Fruit fly (Drosophila melanogaster) whole organism, embryonic: ENCODE measurements around the gene CG15741.

Experiments used
- Adf1 ChIP-seq: fragments of 200-800 bp; sonication (Bioruptor generic); IDR thresholded peaks from 2 replicates; pipeline ENCODE4 v1.3.6; 2022; ENCODE audit warnings: missing biosample characterization, missing genetic modification characterization
- CG10274 ChIP-seq: fragments of 200-800 bp; sonication (Bioruptor generic); optimal IDR thresholded peaks from 3 replicates; lab custom pipeline; 2017; ENCODE audit warnings: missing biosample characterization, mild to moderate bottlenecking, missing genetic modification characterization
- CG11085 ChIP-seq: fragments of 200-800 bp; sonication (Bioruptor generic); IDR thresholded peaks from 2 replicates; pipeline ENCODE4 v1.3.6; 2022; ENCODE audit warnings: missing biosample characterization, missing genetic modification characterization
- CG11504 ChIP-seq: fragments of 200-800 bp; sonication (Bioruptor generic); optimal IDR thresholded peaks from 3 replicates; lab custom pipeline; 2019; ENCODE audit warnings: missing biosample characterization, mild to moderate bottlenecking, missing genetic modification characterization, moderate library complexity
- CG12769 ChIP-seq: fragments of 200-800 bp; sonication (Bioruptor generic); optimal IDR thresholded peaks from 2 replicates; lab custom pipeline; 2019; ENCODE audit warnings: missing biosample characterization, mild to moderate bottlenecking, missing genetic modification characterization, moderate library complexity
- CG13624 ChIP-seq: fragments of 200-800 bp; sonication (Bioruptor generic); optimal IDR thresholded peaks from 2 replicates; lab custom pipeline; 2016; ENCODE audit warnings: missing biosample characterization, missing genetic modification characterization
- CG15011 ChIP-seq: fragments of 200-800 bp; sonication (Bioruptor generic); optimal IDR thresholded peaks from 3 replicates; lab custom pipeline; 2018; ENCODE audit warnings: missing biosample characterization, mild to moderate bottlenecking, missing genetic modification characterization
- CG15269 ChIP-seq: fragments of 200-800 bp; sonication (Bioruptor generic); optimal IDR thresholded peaks from 2 replicates; lab custom pipeline; 2018; ENCODE audit warnings: missing biosample characterization, mild to moderate bottlenecking, missing genetic modification characterization, moderate library complexity
- CG15479 ChIP-seq: fragments of 200-800 bp; sonication (Bioruptor generic); optimal IDR thresholded peaks from 3 replicates; lab custom pipeline; 2019; ENCODE audit warnings: missing biosample characterization, mild to moderate bottlenecking, missing genetic modification characterization, moderate library complexity
- CG16815 ChIP-seq: fragments of 200-800 bp; sonication (Bioruptor generic); optimal IDR thresholded peaks from 3 replicates; lab custom pipeline; 2017; ENCODE audit warnings: missing biosample characterization, mild to moderate bottlenecking, missing genetic modification characterization
- CG17328 ChIP-seq: fragments of 200-800 bp; sonication (Bioruptor generic); IDR thresholded peaks from 2 replicates; pipeline ENCODE4 v1.3.6; 2022; ENCODE audit warnings: missing biosample characterization, missing genetic modification characterization
- CG18262 ChIP-seq: fragments of 200-800 bp; optimal IDR thresholded peaks from 3 replicates; lab custom pipeline; 2019; ENCODE audit warnings: missing biosample characterization, mild to moderate bottlenecking, missing genetic modification characterization, moderate library complexity
- CG18599 ChIP-seq: fragments of 200-800 bp; sonication (Bioruptor generic); optimal IDR thresholded peaks from 3 replicates; lab custom pipeline; 2017; ENCODE audit warnings: missing biosample characterization, missing genetic modification characterization, mild to moderate bottlenecking, moderate library complexity, missing genetic modification reagents
- CG2120 ChIP-seq: fragments of 200-800 bp; sonication (Bioruptor generic); optimal IDR thresholded peaks from 3 replicates; lab custom pipeline; 2016; ENCODE audit warnings: missing biosample characterization, missing genetic modification characterization
- CG32772 ChIP-seq: fragments of 200-800 bp; sonication (Bioruptor generic); IDR thresholded peaks from 2 replicates; pipeline ENCODE4 v1.3.6; 2022; ENCODE audit warnings: missing biosample characterization, missing genetic modification characterization
- CG33557 ChIP-seq: fragments of 200-800 bp; sonication (Bioruptor generic); optimal IDR thresholded peaks from 2 replicates; lab custom pipeline; 2019; ENCODE audit warnings: missing biosample characterization, mild to moderate bottlenecking, missing genetic modification characterization, moderate library complexity
- CG3726 ChIP-seq: fragments of 200-800 bp; sonication (Bioruptor generic); IDR thresholded peaks from 3 replicates; pipeline ENCODE4, ENCODE4 v1.3.6; 2022; ENCODE audit warnings: missing biosample characterization, missing genetic modification characterization
- CG6654 ChIP-seq: fragments of 200-800 bp; sonication (Bioruptor generic); optimal IDR thresholded peaks from 2 replicates; lab custom pipeline; 2017; ENCODE audit warnings: missing biosample characterization, mild to moderate bottlenecking, missing genetic modification characterization
- CG6683 ChIP-seq: fragments of 200-800 bp; sonication (Bioruptor generic); optimal IDR thresholded peaks from 2 replicates; lab custom pipeline; 2017; ENCODE audit warnings: missing biosample characterization, mild to moderate bottlenecking, missing genetic modification characterization, missing genetic modification reagents
- CG6689 ChIP-seq: fragments of 200-800 bp; sonication (Bioruptor generic); IDR thresholded peaks from 2 replicates; pipeline ENCODE4 v1.3.6; 2022; ENCODE audit warnings: missing biosample characterization, missing genetic modification characterization
- Deaf1 ChIP-seq: fragments of 200-800 bp; optimal IDR thresholded peaks from 3 replicates; lab custom pipeline; 2019; ENCODE audit warnings: missing biosample characterization, mild to moderate bottlenecking, missing genetic modification characterization, moderate library complexity
- Dip3 ChIP-seq: fragments of 200-800 bp; sonication (Bioruptor generic); optimal IDR thresholded peaks from 3 replicates; lab custom pipeline; 2016; ENCODE audit warnings: missing biosample characterization, missing genetic modification characterization
- Fer2 ChIP-seq: fragments of 200-800 bp; sonication (Bioruptor generic); optimal IDR thresholded peaks from 2 replicates; lab custom pipeline; 2018; ENCODE audit warnings: missing biosample characterization, mild to moderate bottlenecking, missing genetic modification characterization, moderate library complexity
- GATAe ChIP-seq: fragments of 200-800 bp; sonication (Bioruptor generic); conservative IDR thresholded peaks from 2 replicates; pipeline ENCODE4 v1.3.6; 2022; ENCODE audit warnings: missing biosample characterization, missing genetic modification characterization
- HHEX ChIP-seq: fragments of 200-800 bp; sonication (Bioruptor generic); optimal IDR thresholded peaks from 3 replicates; lab custom pipeline; 2017; ENCODE audit warnings: missing biosample characterization, mild to moderate bottlenecking, missing genetic modification characterization, missing genetic modification reagents
- HLH54F ChIP-seq: fragments of 200-800 bp; sonication (Bioruptor generic); optimal IDR thresholded peaks from 3 replicates; lab custom pipeline; 2016; ENCODE audit warnings: missing biosample characterization, missing genetic modification characterization
- Hr3 ChIP-seq: fragments of 200-800 bp; sonication (Bioruptor generic); optimal IDR thresholded peaks from 3 replicates; lab custom pipeline; 2016; ENCODE audit warnings: missing biosample characterization, missing genetic modification characterization
- Hsf ChIP-seq: fragments of 200-800 bp; sonication (Bioruptor generic); optimal IDR thresholded peaks from 3 replicates; lab custom pipeline; 2016; ENCODE audit warnings: missing biosample characterization, missing genetic modification characterization
- Nf-YA ChIP-seq: fragments of 200-800 bp; sonication (Bioruptor generic); IDR thresholded peaks from 2 replicates; pipeline ENCODE4 v1.3.6; 2022; ENCODE audit warnings: missing biosample characterization, missing genetic modification characterization
- Rx ChIP-seq: fragments of 200-800 bp; sonication (Bioruptor generic); IDR thresholded peaks from 2 replicates; pipeline ENCODE4 v1.3.6; 2022; ENCODE audit warnings: missing biosample characterization, missing genetic modification characterization
- Sox100B ChIP-seq: fragments of 200-800 bp; sonication (Bioruptor generic); optimal IDR thresholded peaks from 3 replicates; lab custom pipeline; 2018; ENCODE audit warnings: missing biosample characterization, mild to moderate bottlenecking, missing genetic modification characterization
- ap ChIP-seq: fragments of 200-800 bp; sonication (Bioruptor generic); IDR thresholded peaks from 2 replicates; pipeline ENCODE4 v1.3.6; 2022; ENCODE audit warnings: missing biosample characterization, missing genetic modification characterization
- ato ChIP-seq: fragments of 200-800 bp; sonication (Bioruptor generic); IDR thresholded peaks from 2 replicates; pipeline ENCODE4 v1.3.6; 2022; ENCODE audit warnings: missing biosample characterization, missing genetic modification characterization; ENCODE audit not compliant: partially characterized antibody
- cato ChIP-seq: fragments of 200-800 bp; sonication (Bioruptor generic); optimal IDR thresholded peaks from 2 replicates; lab custom pipeline; 2016; ENCODE audit warnings: missing biosample characterization, missing genetic modification characterization, borderline replicate concordance
- cg ChIP-seq: fragments of 200-800 bp; sonication (Bioruptor generic); optimal IDR thresholded peaks from 3 replicates; lab custom pipeline; 2019; ENCODE audit warnings: missing biosample characterization, mild to moderate bottlenecking, missing genetic modification characterization, moderate library complexity
- chn ChIP-seq: fragments of 200-800 bp; sonication (Bioruptor generic); optimal IDR thresholded peaks from 2 replicates; lab custom pipeline; 2016; ENCODE audit warnings: missing biosample characterization, missing genetic modification characterization
- crol ChIP-seq: fragments of 200-800 bp; sonication (Bioruptor generic); IDR thresholded peaks from 2 replicates; pipeline ENCODE4 v1.3.6; 2022; ENCODE audit warnings: missing biosample characterization, missing genetic modification characterization
- dysf ChIP-seq: fragments of 200-800 bp; sonication (Bioruptor generic); IDR thresholded peaks from 3 replicates; pipeline ENCODE4 v1.3.6; 2022; ENCODE audit warnings: missing biosample characterization, missing genetic modification characterization
- esg ChIP-seq: fragments of 200-800 bp; sonication (Bioruptor generic); conservative IDR thresholded peaks from 2 replicates; pipeline ENCODE4 v1.3.6; 2022; ENCODE audit warnings: missing biosample characterization, missing genetic modification characterization
- gt ChIP-seq: fragments of 200-800 bp; sonication (Bioruptor generic); IDR thresholded peaks from 2 replicates; pipeline ENCODE4 v1.3.6; 2022; ENCODE audit warnings: missing biosample characterization, missing genetic modification characterization
- ind ChIP-seq: fragments of 200-800 bp; sonication (Bioruptor generic); optimal IDR thresholded peaks from 3 replicates; lab custom pipeline; 2016; ENCODE audit warnings: missing biosample characterization, missing genetic modification characterization
- jumu ChIP-seq: fragments of 200-800 bp; sonication (Bioruptor generic); optimal IDR thresholded peaks from 3 replicates; lab custom pipeline; 2016; ENCODE audit warnings: missing biosample characterization, missing genetic modification characterization
- lola ChIP-seq, 3 experiments: fragments of >200 bp in 2 of 3; fragments of 200-800 bp in 1 of 3; sonication (Bioruptor generic) in 1 of 3; optimal IDR thresholded peaks; 2 replicates each; lab custom pipeline; 2017 to 2019; ENCODE audit warnings: missing biosample characterization in 3 of 3, missing genetic modification characterization in 3 of 3, mild to moderate bottlenecking in 1 of 3, moderate library complexity in 1 of 3
- nau ChIP-seq: fragments of 200-800 bp; sonication (Bioruptor generic); optimal IDR thresholded peaks from 3 replicates; lab custom pipeline; 2017; ENCODE audit warnings: missing biosample characterization, mild to moderate bottlenecking, missing genetic modification characterization, missing genetic modification reagents
- oc ChIP-seq: fragments of 200-800 bp; sonication (Bioruptor generic); optimal IDR thresholded peaks from 2 replicates; lab custom pipeline; 2018; ENCODE audit warnings: missing biosample characterization, mild to moderate bottlenecking, missing genetic modification characterization, moderate library complexity
- sim ChIP-seq: fragments of 200-800 bp; sonication (Bioruptor generic); IDR thresholded peaks from 2 replicates; pipeline ENCODE4 v1.3.6; 2022; ENCODE audit warnings: missing biosample characterization, missing genetic modification characterization
- stwl ChIP-seq: fragments of 200-800 bp; sonication (Bioruptor generic); optimal IDR thresholded peaks from 3 replicates; lab custom pipeline; 2018; ENCODE audit warnings: missing biosample characterization, mild to moderate bottlenecking, missing genetic modification characterization, moderate library complexity
- trem ChIP-seq: fragments of 200-800 bp; optimal IDR thresholded peaks from 3 replicates; lab custom pipeline; 2019; ENCODE audit warnings: missing biosample characterization, mild to moderate bottlenecking, missing genetic modification characterization, moderate library complexity

Gene CG15741

dm6 chrX:11857522-11858438, 20.0 kb upstream of the CG15741 start (continued):
- no peak for TF ChIP-seq crol
- peak; percentile 72 for TF ChIP-seq CG17328 (GFP tag; lab: Robert Waterston, UW)
- TF ChIP-seq CG11504 (tag; lab: Kevin White, UChicago): peak; percentile 89
- TF ChIP-seq CG33557 (GFP tag; lab: Kevin White, UChicago): peak; percentile 53
- TF ChIP-seq trem (tag; lab: Kevin White, UChicago): peak; percentile 33
- TF ChIP-seq CG3726: 0 out of 3 replicates have a peak, but pooled peaks have one; percentile 49
- peak; percentile 14 for TF ChIP-seq CG15011
- peak; percentile 1 for TF ChIP-seq HLH54F (GFP tag; lab: Kevin White, UChicago)
- peak; percentile 67 for TF ChIP-seq gt (GFP tag; lab: Robert Waterston, UW)
- TF ChIP-seq Hr3 (GFP tag; lab: Kevin White, UChicago): peak; percentile 22
- TF ChIP-seq cg (GFP tag; lab: Kevin White, UChicago): no peak
- TF ChIP-seq CG15269 (tag; lab: Kevin White, UChicago): peak; percentile 68
- no peak for TF ChIP-seq nau
- peak; percentile 61; the same call in 1 of the 2 replicates for TF ChIP-seq ap (GFP tag; lab: Robert Waterston, UW)
- TF ChIP-seq dysf (GFP tag; lab: Robert Waterston, UW): peak; percentile 89
- TF ChIP-seq ind (GFP tag; lab: Kevin White, UChicago): peak; percentile 61
- TF ChIP-seq Rx: peak; percentile 75; the same call in 1 of the 2 replicates
- TF ChIP-seq CG15479: no peak
- TF ChIP-seq CG6689: peak; percentile 87
- peak; percentile 12 for TF ChIP-seq CG6654
- TF ChIP-seq ato (GFP tag; lab: Robert Waterston, UW): no peak
- TF ChIP-seq esg (GFP tag; lab: Robert Waterston, UW): peak; percentile 51
- no peak for TF ChIP-seq CG6683 (GFP tag; lab: Kevin White, UChicago)
- TF ChIP-seq CG18262: peak; percentile 90
- TF ChIP-seq CG10274 (GFP tag; lab: Kevin White, UChicago): peak; percentile 31
- TF ChIP-seq oc (tag; lab: Kevin White, UChicago): peak; percentile 66
- no peak for TF ChIP-seq Adf1
- peak in 1 of 3 experiments; percentile 67 for TF ChIP-seq lola (GFP tag; optimal IDR thresholded peaks at IDR 0.05; lab: Kevin White, UChicago)
- TF ChIP-seq sim (GFP tag; lab: Robert Waterston, UW): peak; percentile 83
- no peak for TF ChIP-seq stwl (tag; lab: Kevin White, UChicago)
- peak; percentile 49 for TF ChIP-seq CG2120 (GFP tag; lab: Kevin White, UChicago)
- TF ChIP-seq Nf-YA (GFP tag; lab: Robert Waterston, UW): peak; percentile 41; the same call in 1 of the 2 replicates
- TF ChIP-seq Hsf (GFP tag; lab: Kevin White, UChicago): peak; percentile 68
- peak; percentile 32 for TF ChIP-seq HHEX (GFP tag; lab: Kevin White, UChicago)
- TF ChIP-seq Dip3: peak; percentile 28
- peak; percentile 52 for TF ChIP-seq chn
- TF ChIP-seq cato (GFP tag; lab: Kevin White, UChicago): peak; percentile 29
- TF ChIP-seq CG13624 (GFP tag; lab: Kevin White, UChicago): peak; percentile 51
- peak; percentile 62 for TF ChIP-seq CG18599 (GFP tag; lab: Kevin White, UChicago)
- peak; percentile 84 for TF ChIP-seq CG32772 (GFP tag; lab: Robert Waterston, UW)
- no peak for TF ChIP-seq Deaf1 (tag; lab: Kevin White, UChicago)
- TF ChIP-seq GATAe (GFP tag; lab: Robert Waterston, UW): peak; percentile 36; the same call in 1 of the 2 replicates
- TF ChIP-seq CG16815 (GFP tag; lab: Kevin White, UChicago): peak; percentile 44
- no peak for TF ChIP-seq Fer2
- TF ChIP-seq CG11085 (GFP tag; lab: Robert Waterston, UW): peak; percentile 62
- peak; percentile 78 for TF ChIP-seq CG12769 (tag; lab: Kevin White, UChicago)
- TF ChIP-seq Sox100B: peak; percentile 71
- TF ChIP-seq jumu (GFP tag; lab: Kevin White, UChicago): peak; percentile 64
